Fruit fly (Drosophila melanogaster): Measurements from ENCODE around the gene CG42749.
A peak's percentile ranks its signal among the peaks of the same experiment; 100 is the strongest.

The CG42749 gene

DNA sequence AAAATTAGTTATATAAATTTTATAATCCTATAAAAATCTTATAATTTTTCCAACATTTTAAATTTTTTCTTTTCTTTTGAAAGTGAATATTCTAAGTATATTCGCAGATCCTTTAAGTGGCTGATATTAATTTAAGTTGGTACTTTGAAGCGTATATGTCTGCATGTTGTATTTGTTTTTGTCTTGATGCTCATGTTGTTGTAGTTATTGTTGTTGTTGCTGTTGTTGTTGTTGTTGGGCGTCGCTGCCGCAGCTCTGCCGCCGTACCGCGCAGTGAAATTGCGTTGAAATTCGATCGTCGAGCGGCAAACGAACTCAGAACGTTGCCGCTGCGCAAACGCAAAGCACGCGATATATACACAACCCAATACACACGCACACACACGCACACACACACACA lies at the start of gene CG42749:
CG42749 (plus strand) TSS at position 301 of the 400 bp plus-strand sequence.
- TF ChIP-seq Hnf4 (GFP tag; optimal IDR thresholded peaks at IDR 0.05) (no peak), CG32264 (GFP tag; optimal IDR thresholded peaks at IDR 0.05) (no peak), Dfd (GFP tag; optimal IDR thresholded peaks at IDR 0.05) (peak; percentile 46), N (GFP tag; optimal IDR thresholded peaks at IDR 0.05) (no peak)

DNA sequence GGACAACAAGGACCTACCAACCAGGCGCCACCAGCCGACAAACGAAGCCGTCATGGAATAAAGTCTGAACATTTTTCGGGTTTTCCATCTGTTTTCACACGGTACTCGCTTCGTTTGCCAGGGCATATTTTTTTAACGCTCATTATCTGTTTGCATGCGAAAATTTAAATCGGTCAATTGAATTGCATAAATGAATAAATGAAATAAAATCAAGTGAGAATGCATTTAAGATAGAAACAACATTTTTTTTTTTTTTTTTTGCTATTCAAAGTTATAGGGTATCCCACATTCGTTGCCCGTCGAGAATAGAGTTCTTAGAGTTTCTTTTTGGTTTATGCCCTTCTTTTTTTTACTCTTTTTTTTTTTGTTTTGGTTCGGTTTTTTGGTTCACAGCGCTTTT lies 10.0 kb upstream of the CG42749 start:
- peak; percentile 12 for TF ChIP-seq HLH106 (tag; optimal IDR thresholded peaks at IDR 0.05)
- TF ChIP-seq tai (GFP tag; optimal IDR thresholded peaks at IDR 0.05): no peak
- TF ChIP-seq Rel (GFP tag; optimal IDR thresholded peaks at IDR 0.05): no peak
- no peak for TF ChIP-seq Rel (tag; optimal IDR thresholded peaks at IDR 0.05)

DNA sequence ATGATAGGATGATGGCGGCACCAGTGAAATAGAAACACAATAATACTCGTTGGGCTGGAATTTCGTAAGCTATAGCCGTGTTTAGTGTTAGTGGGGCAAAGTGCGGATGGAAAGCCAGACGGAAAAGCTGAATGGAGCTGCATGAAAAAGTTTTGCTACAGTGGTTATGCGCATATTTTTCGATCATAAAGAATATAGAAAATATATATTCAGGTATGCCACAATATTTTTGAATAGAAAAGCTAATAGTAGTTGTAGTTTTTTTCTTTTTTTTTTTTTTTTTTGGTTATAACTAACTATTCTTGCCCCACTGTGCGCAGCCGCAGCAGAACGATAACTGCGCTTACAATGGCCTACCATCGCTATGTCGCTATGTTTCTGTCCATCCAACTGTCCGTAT lies 9.4 kb upstream of the CG42749 start:
- TF ChIP-seq Abd-B (GFP tag; optimal IDR thresholded peaks at IDR 0.05): no peak
- no peak for TF ChIP-seq foxo (GFP tag; optimal IDR thresholded peaks at IDR 0.05)
- TF ChIP-seq br (GFP tag; optimal IDR thresholded peaks at IDR 0.05): no peak
- no peak for TF ChIP-seq Jra (GFP tag; optimal IDR thresholded peaks at IDR 0.05)
- TF ChIP-seq Dif (GFP tag; optimal IDR thresholded peaks at IDR 0.05; ENCODE audit: partially characterized antibody): no peak
- TF ChIP-seq jim (GFP tag; optimal IDR thresholded peaks at IDR 0.05): no peak
- no peak for TF ChIP-seq CrebA (GFP tag; optimal IDR thresholded peaks at IDR 0.05; ENCODE audit: borderline replicate concordance)
- TF ChIP-seq Hr78 (GFP tag; optimal IDR thresholded peaks at IDR 0.05): no peak
- no peak for TF ChIP-seq sage (GFP tag; optimal IDR thresholded peaks at IDR 0.05)
- TF ChIP-seq Dfd (GFP tag; optimal IDR thresholded peaks at IDR 0.05): no peak
- no peak for TF ChIP-seq dmrt93B (GFP tag; optimal IDR thresholded peaks at IDR 0.05)
- TF ChIP-seq psq (GFP tag; optimal IDR thresholded peaks at IDR 0.05): no peak
- no peak for TF ChIP-seq dsf (GFP tag; optimal IDR thresholded peaks at IDR 0.05; ENCODE audit: borderline replicate concordance)
- TF ChIP-seq h (GFP tag; optimal IDR thresholded peaks at IDR 0.05): no peak
- no peak for TF ChIP-seq Sp1 (GFP tag; optimal IDR thresholded peaks at IDR 0.05)
- no peak for TF ChIP-seq Vsx2 (GFP tag; optimal IDR thresholded peaks at IDR 0.05; ENCODE audit: partially characterized antibody)

DNA sequence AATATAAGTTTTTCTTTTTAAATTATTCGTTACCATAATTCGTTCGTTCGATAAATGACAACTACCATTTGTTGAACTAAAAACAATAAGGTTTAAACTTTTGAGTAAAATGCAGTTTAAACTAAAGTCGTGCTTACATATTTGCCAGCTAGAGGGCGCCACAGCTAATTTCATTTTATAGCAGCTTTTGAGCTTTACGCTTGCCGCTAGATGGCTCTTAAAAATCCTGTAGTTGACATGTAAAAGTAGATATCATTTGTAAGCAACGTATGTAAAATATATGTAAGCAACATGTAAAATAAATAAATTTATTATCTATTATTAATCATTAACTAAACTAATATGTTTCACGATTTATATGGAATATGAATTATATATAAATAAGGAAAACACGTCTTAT lies 6.2 kb upstream of the CG42749 start:
- TF ChIP-seq brk (GFP tag; optimal IDR thresholded peaks at IDR 0.05) (no peak), Myc (optimal IDR thresholded peaks at IDR 0.05) (peak; percentile 72)

DNA sequence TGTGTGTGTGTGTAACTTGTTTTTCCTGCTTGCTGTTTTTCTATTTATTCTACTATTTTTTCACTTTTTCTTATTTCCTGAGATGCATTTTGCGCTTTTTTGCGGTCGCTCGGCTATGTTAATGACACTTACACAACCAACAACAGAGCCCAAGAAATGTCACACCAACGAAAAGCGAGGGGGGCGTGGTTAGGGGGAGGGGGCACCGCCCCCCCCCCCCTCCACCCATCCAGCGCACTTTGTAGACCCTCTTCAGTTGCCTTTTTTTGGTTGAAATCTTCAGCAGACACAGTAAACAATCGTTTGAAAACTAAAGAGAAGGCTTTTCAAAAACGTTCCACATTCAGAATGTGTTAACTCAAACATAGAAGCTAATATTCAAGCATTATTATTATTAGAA lies 2.7 kb upstream of the CG42749 start:
- peak; percentile 99 for TF ChIP-seq Dfd (GFP tag; optimal IDR thresholded peaks at IDR 0.05)
- no peak for TF ChIP-seq brk (GFP tag; optimal IDR thresholded peaks at IDR 0.05)

DNA sequence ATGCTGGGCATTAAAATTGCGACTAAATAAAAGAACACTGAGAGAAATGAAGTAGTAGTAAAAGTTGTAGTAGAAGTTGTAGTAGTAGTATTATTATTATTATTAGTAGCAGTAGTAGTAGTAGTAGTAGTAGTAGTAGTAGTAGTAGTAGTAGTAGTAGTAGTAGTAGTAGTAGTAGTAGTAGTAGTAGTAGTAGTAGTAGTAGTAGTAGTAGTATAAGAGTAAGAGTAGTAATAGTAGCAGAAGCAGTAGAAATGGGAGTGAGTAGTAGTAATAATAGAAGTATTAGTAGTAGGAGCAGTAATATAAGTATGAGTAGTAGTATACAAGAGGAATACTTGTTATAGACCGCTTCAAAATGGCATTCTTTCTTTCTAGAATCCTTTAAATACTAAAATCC lies 4.1 kb downstream of the CG42749 start:
- no peak for TF ChIP-seq Abd-B (GFP tag; optimal IDR thresholded peaks at IDR 0.05)
- peak in 1 of 2 experiments; percentile 15 for TF ChIP-seq foxo (GFP tag; optimal IDR thresholded peaks at IDR 0.05)
- TF ChIP-seq h (GFP tag; optimal IDR thresholded peaks at IDR 0.05): no peak
- no peak for TF ChIP-seq Hnf4 (GFP tag; optimal IDR thresholded peaks at IDR 0.05)

DNA sequence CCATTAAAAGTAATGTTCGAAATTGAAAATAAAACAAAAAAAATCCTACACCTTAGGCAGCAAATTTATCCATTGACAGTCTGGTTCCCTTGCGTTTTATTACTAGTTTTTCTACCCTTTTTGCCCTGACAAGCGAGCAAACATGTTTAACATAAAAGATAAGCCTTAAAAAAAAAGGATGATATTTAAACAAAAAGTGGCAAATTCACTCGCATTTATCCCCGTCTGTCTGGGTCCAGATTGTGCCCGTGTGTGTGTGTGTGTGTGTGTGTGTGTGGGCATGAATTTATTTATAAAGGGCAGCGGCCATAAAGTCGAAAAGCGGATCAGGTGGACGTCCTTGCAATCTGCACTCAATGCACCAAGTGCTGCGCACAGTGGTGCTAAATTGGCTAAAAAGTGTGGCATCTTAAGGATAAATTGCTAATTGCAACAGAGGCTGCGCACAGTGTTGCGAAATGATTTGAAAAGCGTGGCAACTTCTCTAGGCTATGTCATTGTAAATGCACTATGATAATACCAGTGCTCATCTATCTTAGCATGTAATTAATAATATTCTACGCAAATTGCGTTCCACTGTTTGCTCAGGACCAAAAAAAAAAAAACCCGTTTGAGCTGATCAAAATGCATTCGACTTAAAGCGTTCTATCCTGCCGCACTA lies 4.9 kb downstream of the CG42749 start:
- TF ChIP-seq HLH106 (tag; optimal IDR thresholded peaks at IDR 0.05) (peak; percentile 41), Myc (optimal IDR thresholded peaks at IDR 0.05) (no peak), Abd-B (GFP tag; optimal IDR thresholded peaks at IDR 0.05) (no peak), foxo (GFP tag; optimal IDR thresholded peaks at IDR 0.05) (peak in 1 of 2 experiments; percentile 38), Hr78 (GFP tag; optimal IDR thresholded peaks at IDR 0.05) (no peak), Mio (GFP tag; optimal IDR thresholded peaks at IDR 0.05) (no peak), dl (GFP tag; optimal IDR thresholded peaks at IDR 0.05; ENCODE audit: insufficient read depth in 1 of 2, partially characterized antibody in 2 of 2) (no peak), dmrt93B (GFP tag; optimal IDR thresholded peaks at IDR 0.05) (peak; percentile 12), lola (GFP tag; optimal IDR thresholded peaks at IDR 0.05) (no peak), usp (GFP tag; optimal IDR thresholded peaks at IDR 0.05) (no peak), Vsx2 (GFP tag; optimal IDR thresholded peaks at IDR 0.05; ENCODE audit: partially characterized antibody) (no peak), N (GFP tag; optimal IDR thresholded peaks at IDR 0.05) (no peak), Jra (GFP tag; optimal IDR thresholded peaks at IDR 0.05) (no peak), Hnf4 (GFP tag; optimal IDR thresholded peaks at IDR 0.05) (no peak), brk (GFP tag; optimal IDR thresholded peaks at IDR 0.05) (no peak), tai (GFP tag; optimal IDR thresholded peaks at IDR 0.05) (no peak), Dif (GFP tag; optimal IDR thresholded peaks at IDR 0.05; ENCODE audit: partially characterized antibody) (no peak), Dfd (GFP tag; optimal IDR thresholded peaks at IDR 0.05) (peak; percentile 30), h (GFP tag; optimal IDR thresholded peaks at IDR 0.05) (peak; percentile 36), Sp1 (GFP tag; optimal IDR thresholded peaks at IDR 0.05) (peak; percentile 11), dsf (GFP tag; optimal IDR thresholded peaks at IDR 0.05; ENCODE audit: borderline replicate concordance) (no peak), sv (GFP tag; optimal IDR thresholded peaks at IDR 0.05) (no peak), woc (GFP tag; optimal IDR thresholded peaks at IDR 0.05) (peak; percentile 45), CG32264 (GFP tag; optimal IDR thresholded peaks at IDR 0.05) (no peak), ey (GFP tag; optimal IDR thresholded peaks at IDR 0.05) (no peak), rgr (GFP tag; optimal IDR thresholded peaks at IDR 0.05) (peak; percentile 28), CrebA (GFP tag; optimal IDR thresholded peaks at IDR 0.05; ENCODE audit: borderline replicate concordance) (no peak), GATAd (GFP tag; optimal IDR thresholded peaks at IDR 0.05) (no peak), br (GFP tag; optimal IDR thresholded peaks at IDR 0.05) (peak; percentile 44), psq (GFP tag; optimal IDR thresholded peaks at IDR 0.05) (no peak)
